Worm (Caenorhabditis elegans) whole organism, L3 larva: Measurements from ENCODE around the gene W01B6.5.

Experiments
- ZK546.5 ChIP-seq: sonication (generic microtip); optimal IDR thresholded peaks from 2 replicates; lab custom pipeline; 2017; ENCODE audit warnings: missing biosample characterization, missing genetic modification characterization
- elt-2 ChIP-seq: sonication (generic microtip); optimal IDR thresholded peaks from 2 replicates; lab custom pipeline; 2016; ENCODE audit warnings: missing genetic modification reagents, mild to moderate bottlenecking, missing genetic modification characterization, missing compliant biosample characterization
- fos-1 ChIP-seq: fragments of 150-350 bp; optimal IDR thresholded peaks from 2 replicates; lab custom pipeline; 2014; ENCODE audit warnings: missing biosample characterization, missing genetic modification characterization
- nhr-237 ChIP-seq: fragments of 150-350 bp; optimal IDR thresholded peaks from 2 replicates; lab custom pipeline; 2014; ENCODE audit warnings: missing biosample characterization, missing genetic modification characterization
- nhr-28 ChIP-seq: fragments of 150-350 bp; optimal IDR thresholded peaks from 2 replicates; lab custom pipeline; 2014; ENCODE audit warnings: missing biosample characterization, missing genetic modification characterization
- nhr-77 ChIP-seq: fragments of 150-350 bp; optimal IDR thresholded peaks from 2 replicates; lab custom pipeline; 2014; ENCODE audit warnings: missing biosample characterization, missing genetic modification characterization
- pqm-1 ChIP-seq: fragments of 150-350 bp; optimal IDR thresholded peaks from 2 replicates; lab custom pipeline; 2017; ENCODE audit warnings: missing biosample characterization, missing genetic modification characterization, inconsistent platforms
- unc-39 ChIP-seq: sonication (generic microtip); optimal IDR thresholded peaks from 4 replicates; lab custom pipeline; 2017; ENCODE audit warnings: missing biosample characterization, missing genetic modification characterization
- ztf-11 ChIP-seq: fragments of 150-350 bp; optimal IDR thresholded peaks from 2 replicates; lab custom pipeline; 2014; ENCODE audit warnings: missing biosample characterization, missing genetic modification characterization

ce11 chrIV:10075034-10075510 lies 927 bp upstream of the W01B6.5 start, which contains the start of the genes ttbk-4 and W01B6.4:
- no peak for TF ChIP-seq nhr-28 (tag; lab: Kevin White, UChicago)
- no peak for TF ChIP-seq fos-1
- no peak for TF ChIP-seq unc-39 (tag; lab: Kevin White, UChicago)
- TF ChIP-seq elt-2, result no peak
- no peak for TF ChIP-seq ZK546.5 (tag; lab: Kevin White, UChicago)
- TF ChIP-seq pqm-1 (tag; lab: Kevin White, UChicago), result no peak
- no peak for TF ChIP-seq ztf-11 (tag; lab: Kevin White, UChicago)
- TF ChIP-seq nhr-237 (tag; lab: Kevin White, UChicago), result no peak
- TF ChIP-seq nhr-77 (tag; lab: Kevin White, UChicago), result no peak
